Worm (Caenorhabditis elegans) whole organism, mixed stage, embryonic: ENCODE measurements around the gene str-57.

Experiments used
- elt-1 ChIP-seq: sonication (generic microtip); optimal IDR thresholded peaks from 2 replicates; lab custom pipeline; 2017; ENCODE audit warnings: missing genetic modification characterization, mild to moderate bottlenecking, missing compliant biosample characterization, antibody characterized with exemption, moderate library complexity, borderline replicate concordance; ENCODE audit not compliant: insufficient read depth
- elt-3 ChIP-seq: fragments of 150-350 bp; optimal IDR thresholded peaks from 2 replicates; lab custom pipeline; 2014; ENCODE audit warnings: missing biosample characterization, missing genetic modification characterization
- flh-1 ChIP-seq: fragments of 200-800 bp; sonication (Bioruptor generic); optimal IDR thresholded peaks from 2 replicates; lab custom pipeline; 2018; ENCODE audit warnings: mild to moderate bottlenecking, missing genetic modification characterization, moderate library complexity, missing compliant biosample characterization
- lsy-2 ChIP-seq: fragments of 150-350 bp; optimal IDR thresholded peaks from 2 replicates; lab custom pipeline; 2014; ENCODE audit warnings: missing biosample characterization, missing genetic modification characterization
- mab-5 ChIP-seq: fragments of 150-350 bp; optimal IDR thresholded peaks from 2 replicates; lab custom pipeline; 2014; ENCODE audit warnings: missing biosample characterization, missing genetic modification characterization
- mls-2 ChIP-seq: sonication (generic microtip); optimal IDR thresholded peaks from 2 replicates; lab custom pipeline; 2016; ENCODE audit warnings: mild to moderate bottlenecking, missing genetic modification characterization, moderate library complexity, missing compliant biosample characterization
- pha-4 ChIP-seq: fragments of 150-350 bp; optimal IDR thresholded peaks from 2 replicates; lab custom pipeline; 2018; ENCODE audit warnings: missing biosample characterization, missing genetic modification reagents, missing genetic modification characterization
- sem-2 ChIP-seq: fragments of 200-800 bp; sonication (Bioruptor generic); optimal IDR thresholded peaks from 2 replicates; lab custom pipeline; 2018; ENCODE audit warnings: mild to moderate bottlenecking, missing genetic modification characterization, missing compliant biosample characterization
- snpc-4 ChIP-seq: fragments of 150-350 bp; optimal IDR thresholded peaks from 2 replicates; lab custom pipeline; 2014; ENCODE audit warnings: missing biosample characterization, missing genetic modification characterization
- unc-62 ChIP-seq: fragments of 150-350 bp; optimal IDR thresholded peaks from 2 replicates; lab custom pipeline; 2014; ENCODE audit warnings: missing biosample characterization, missing genetic modification reagents, missing genetic modification characterization
- ztf-11 ChIP-seq: fragments of 150-350 bp; optimal IDR thresholded peaks from 2 replicates; lab custom pipeline; 2014; ENCODE audit warnings: missing biosample characterization, missing genetic modification characterization

DNA sequence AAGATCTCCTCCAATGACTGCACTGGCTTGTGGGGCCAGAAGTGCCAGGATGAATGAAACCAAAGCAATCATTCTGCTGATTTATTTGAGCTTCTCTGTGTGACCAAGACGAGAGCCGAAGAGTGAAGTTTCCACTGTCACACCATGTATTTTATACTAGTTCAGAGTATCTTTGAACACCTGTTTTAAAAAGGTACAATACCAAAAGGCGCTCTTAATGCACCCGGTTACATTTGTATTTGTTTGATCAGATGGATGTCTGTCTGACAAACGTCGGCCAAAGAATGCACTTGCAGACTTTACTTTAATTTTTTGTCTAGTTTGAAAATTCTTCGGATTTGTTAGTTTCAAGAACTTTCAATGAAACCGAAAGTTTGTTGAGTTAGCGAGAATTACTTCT is 49.8 kb downstream of the str-57 start, which contains the start of gene F35E8.10:
- no peak for TF ChIP-seq elt-3 (tag; lab: Kevin White, UChicago)
- TF ChIP-seq snpc-4, result no peak
- TF ChIP-seq lsy-2 (tag; lab: Kevin White, UChicago), result no peak
- no peak for TF ChIP-seq unc-62 (GFP tag; lab: Kevin White, UChicago)
- TF ChIP-seq mab-5 (tag; lab: Kevin White, UChicago), result no peak
- TF ChIP-seq flh-1 (GFP tag; lab: Kevin White, UChicago), result no peak
- TF ChIP-seq pha-4 (tag; lab: Kevin White, UChicago), result no peak
- no peak for TF ChIP-seq sem-2 (GFP tag; lab: Kevin White, UChicago)
- no peak for TF ChIP-seq ztf-11 (tag; lab: Kevin White, UChicago)
- TF ChIP-seq elt-1 (tag; lab: Kevin White, UChicago), result no peak
- TF ChIP-seq mls-2 (tag; lab: Kevin White, UChicago), result no peak
